Worm (Caenorhabditis elegans) whole organism, early embryonic: ENCODE results near the gene gipc-1.

Experiments used
- B0310.2 ChIP-seq: sonication (generic microtip); optimal IDR thresholded peaks from 2 replicates; lab custom pipeline; 2016; ENCODE audit warnings: mild to moderate bottlenecking, missing genetic modification characterization, missing compliant biosample characterization
- F13C5.2 ChIP-seq: sonication (generic microtip); optimal IDR thresholded peaks from 2 replicates; lab custom pipeline; 2017; ENCODE audit warnings: mild to moderate bottlenecking, missing genetic modification characterization, inconsistent platforms, missing compliant biosample characterization
- aly-1 ChIP-seq: sonication (generic microtip); optimal IDR thresholded peaks from 2 replicates; lab custom pipeline; 2016; ENCODE audit warnings: missing genetic modification characterization, missing compliant biosample characterization
- ama-1 ChIP-seq: fragments of 150-350 bp; optimal IDR thresholded peaks from 2 replicates; lab custom pipeline; 2014
- ceh-13 ChIP-seq: fragments of 200-800 bp; sonication (Bioruptor generic); optimal IDR thresholded peaks from 2 replicates; lab custom pipeline; 2018; ENCODE audit warnings: mild to moderate bottlenecking, missing genetic modification characterization, missing compliant biosample characterization
- ceh-36 ChIP-seq: sonication (generic microtip); optimal IDR thresholded peaks from 2 replicates; lab custom pipeline; 2016; ENCODE audit warnings: missing genetic modification characterization, inconsistent platforms, missing compliant biosample characterization
- ets-7 ChIP-seq: sonication (generic microtip); optimal IDR thresholded peaks from 2 replicates; lab custom pipeline; 2016; ENCODE audit warnings: missing genotype, missing genetic modification characterization, missing compliant biosample characterization
- flt-1 ChIP-seq: fragments of 200-800 bp; sonication (Bioruptor generic); IDR thresholded peaks from 2 replicates; pipeline ENCODE4 v1.3.6; 2022; ENCODE audit warnings: missing genetic modification characterization, missing compliant biosample characterization
- hmbx-1 ChIP-seq: sonication (generic microtip); optimal IDR thresholded peaks from 2 replicates; lab custom pipeline; 2016; ENCODE audit warnings: mild to moderate bottlenecking, missing genetic modification characterization, missing compliant biosample characterization
- hmg-4 ChIP-seq: fragments of 200-800 bp; sonication (Bioruptor generic); optimal IDR thresholded peaks from 2 replicates; lab custom pipeline; 2018; ENCODE audit warnings: mild to moderate bottlenecking, missing genetic modification characterization, missing compliant biosample characterization
- hnd-1 ChIP-seq: sonication (generic microtip); optimal IDR thresholded peaks from 2 replicates; lab custom pipeline; 2016; ENCODE audit warnings: missing genetic modification characterization, missing compliant biosample characterization
- pes-1 ChIP-seq: fragments of 200-800 bp; sonication (Bioruptor generic); IDR thresholded peaks from 2 replicates; pipeline ENCODE4 v1.3.6; 2022; ENCODE audit warnings: missing genetic modification reagents, missing genetic modification characterization, missing compliant biosample characterization
- scrt-1 ChIP-seq: fragments of 200-800 bp; sonication (Bioruptor generic); IDR thresholded peaks from 2 replicates; pipeline ENCODE4 v1.3.6; 2022; ENCODE audit warnings: missing genetic modification characterization, missing compliant biosample characterization
- sea-1 ChIP-seq: fragments of 200-800 bp; sonication (Bioruptor generic); conservative IDR thresholded peaks from 2 replicates; pipeline ENCODE4 v1.3.6; 2022; ENCODE audit warnings: missing genetic modification characterization, missing compliant biosample characterization
- tbx-11 ChIP-seq: fragments of 200-800 bp; sonication (Bioruptor generic); IDR thresholded peaks from 2 replicates; pipeline ENCODE4 v1.3.6; 2022; ENCODE audit warnings: missing genetic modification characterization, missing compliant biosample characterization
- tbx-37 ChIP-seq: fragments of 200-800 bp; sonication (Bioruptor generic); conservative IDR thresholded peaks from 2 replicates; pipeline ENCODE4 v1.3.6; 2022; ENCODE audit warnings: missing genetic modification reagents, missing genetic modification characterization, missing compliant biosample characterization
- tra-4 ChIP-seq: sonication (generic microtip); optimal IDR thresholded peaks from 2 replicates; lab custom pipeline; 2017; ENCODE audit warnings: missing genetic modification characterization, missing compliant biosample characterization

Gene gipc-1

DNA sequence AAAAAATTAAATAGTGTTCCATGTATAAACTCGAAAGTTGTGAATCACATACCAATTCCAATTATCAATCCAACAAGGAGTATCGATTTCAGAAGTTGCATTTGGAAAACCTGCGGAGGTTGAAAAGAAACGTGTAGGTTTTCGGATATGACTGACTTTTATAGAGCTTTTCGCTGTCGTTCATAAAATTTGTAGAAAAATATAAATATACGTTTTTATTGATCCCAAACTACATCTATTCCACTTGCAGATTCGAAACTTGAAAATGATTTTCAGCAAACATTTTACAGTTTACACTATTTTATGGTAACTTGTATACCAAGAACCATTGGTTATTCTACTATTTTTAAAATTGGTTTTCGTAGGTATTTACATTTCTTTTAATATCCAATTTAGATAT, 28.4 kb upstream of the gipc-1 start, which contains the start of gene clec-156:
Gene clec-156 (minus strand): TSS at position 101 of the 400 bp plus-strand sequence.
- no peak for TF ChIP-seq scrt-1 (GFP tag; lab: Robert Waterston, UW)
- no peak for TF ChIP-seq aly-1 (tag; lab: Kevin White, UChicago)
- TF ChIP-seq ceh-36, result no peak
- no peak for TF ChIP-seq tbx-37 (GFP tag; lab: Robert Waterston, UW)
- TF ChIP-seq pes-1 (GFP tag; lab: Robert Waterston, UW), result no peak
- no peak for TF ChIP-seq hmbx-1
- TF ChIP-seq ets-7 (tag; lab: Kevin White, UChicago), result no peak
- TF ChIP-seq ceh-13, result no peak
- no peak for TF ChIP-seq flt-1 (GFP tag; lab: Robert Waterston, UW)
- TF ChIP-seq sea-1 (GFP tag; lab: Robert Waterston, UW), result no peak
- TF ChIP-seq hnd-1, result no peak
- TF ChIP-seq F13C5.2 (tag; lab: Kevin White, UChicago), result no peak
- no peak for TF ChIP-seq tbx-11 (GFP tag; lab: Robert Waterston, UW)
- no peak for TF ChIP-seq hmg-4 (GFP tag; lab: Kevin White, UChicago)

DNA sequence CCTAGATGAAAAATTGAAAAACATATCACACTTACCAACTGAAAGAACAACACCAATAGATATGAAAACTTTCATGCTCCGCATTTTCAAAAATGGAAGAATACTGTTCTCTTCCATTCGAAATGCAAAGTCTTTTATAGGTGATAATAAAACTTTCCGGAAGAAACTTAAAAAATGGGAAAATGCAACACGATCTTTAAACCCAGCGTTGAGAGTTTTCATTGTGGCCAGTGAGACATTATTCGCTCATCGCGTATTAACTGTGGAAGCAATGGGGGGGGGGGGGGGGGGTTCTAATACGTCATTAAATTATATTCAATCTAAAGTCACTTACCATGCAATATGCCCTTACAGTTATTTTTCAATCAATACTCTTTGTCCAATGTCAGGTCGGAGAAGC, 26.3 kb upstream of the gipc-1 start, which contains the start of the genes clec-157 and fkh-5:
Gene clec-157 (minus strand): TSS at position 101 of the 400 bp plus-strand sequence.
Gene fkh-5 (plus strand): TSS at position 336 of the 400 bp plus-strand sequence.
- TF ChIP-seq ceh-13, result no peak
- TF ChIP-seq ama-1, result no peak
- TF ChIP-seq tbx-37 (GFP tag; lab: Robert Waterston, UW), result no peak
- no peak for TF ChIP-seq pes-1 (GFP tag; lab: Robert Waterston, UW)
- no peak for TF ChIP-seq tra-4 (tag; lab: Kevin White, UChicago)
- TF ChIP-seq flt-1 (GFP tag; lab: Robert Waterston, UW), result no peak
- no peak for TF ChIP-seq hnd-1
- TF ChIP-seq ets-7 (tag; lab: Kevin White, UChicago), result no peak
- no peak for TF ChIP-seq hmg-4 (GFP tag; lab: Kevin White, UChicago)
- no peak for TF ChIP-seq sea-1 (GFP tag; lab: Robert Waterston, UW)
- TF ChIP-seq scrt-1 (GFP tag; lab: Robert Waterston, UW), result no peak
- no peak for TF ChIP-seq aly-1 (tag; lab: Kevin White, UChicago)
- TF ChIP-seq F13C5.2 (tag; lab: Kevin White, UChicago), result no peak
- TF ChIP-seq hmbx-1, result no peak
- no peak for TF ChIP-seq B0310.2 (tag; lab: Kevin White, UChicago)
- no peak for TF ChIP-seq tbx-11 (GFP tag; lab: Robert Waterston, UW)
- no peak for TF ChIP-seq ceh-36

DNA sequence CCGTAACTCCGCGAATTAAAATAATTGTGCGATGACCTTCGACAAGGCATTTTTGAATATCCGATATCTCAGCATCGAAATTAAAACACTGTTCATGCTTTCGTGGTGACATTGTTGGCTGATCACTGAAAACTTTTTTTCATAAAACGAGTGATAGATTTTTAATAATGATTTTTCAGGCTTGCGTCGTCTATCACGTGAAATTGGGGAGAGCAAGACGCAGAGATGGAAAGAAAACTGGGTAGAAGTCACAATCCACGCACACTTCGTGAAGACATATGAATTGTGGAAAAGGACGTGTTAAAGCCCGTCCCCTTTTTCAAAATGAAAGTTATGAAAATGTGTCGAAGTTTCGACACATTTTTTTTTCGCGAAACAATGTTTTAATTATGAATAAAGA, 20.8 kb upstream of the gipc-1 start, which contains the start of gene nonu-1:
Gene nonu-1 (minus strand): TSS at position 169 of the 400 bp plus-strand sequence.
- TF ChIP-seq ceh-36 (no peak), aly-1 (tag; lab: Kevin White, UChicago) (no peak), tbx-37 (GFP tag; lab: Robert Waterston, UW) (no peak), hmbx-1 (no peak), tra-4 (tag; lab: Kevin White, UChicago) (no peak), ets-7 (tag; lab: Kevin White, UChicago) (no peak), scrt-1 (GFP tag; lab: Robert Waterston, UW) (no peak), F13C5.2 (tag; lab: Kevin White, UChicago) (no peak), tbx-11 (GFP tag; lab: Robert Waterston, UW) (no peak), B0310.2 (tag; lab: Kevin White, UChicago) (no peak), ama-1 (no peak), hmg-4 (GFP tag; lab: Kevin White, UChicago) (no peak), flt-1 (GFP tag; lab: Robert Waterston, UW) (no peak), pes-1 (GFP tag; lab: Robert Waterston, UW) (no peak), hnd-1 (no peak)

DNA sequence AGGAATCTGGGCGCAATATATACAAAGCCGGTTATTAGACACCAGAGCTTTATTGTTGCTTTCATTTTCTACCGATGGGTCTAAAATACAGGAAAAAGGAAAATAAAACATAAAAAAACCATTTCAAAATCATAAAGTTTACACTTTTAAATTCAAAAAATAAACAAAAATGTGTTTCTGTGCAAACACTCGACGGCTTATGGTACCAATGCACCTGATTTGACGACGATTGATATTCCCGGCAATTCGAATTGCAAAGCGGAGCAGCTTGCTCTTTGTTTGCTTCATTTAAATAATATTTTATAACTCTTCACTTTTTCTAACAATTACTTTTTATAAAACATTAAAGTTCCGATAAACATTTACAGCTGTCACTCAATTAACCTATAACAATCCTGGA, 20.4 kb upstream of the gipc-1 start, which contains the start of gene F26A1.1:
Gene F26A1.1 (plus strand): TSS at position 369 of the 400 bp plus-strand sequence.
- no peak for TF ChIP-seq scrt-1 (GFP tag; lab: Robert Waterston, UW)
- TF ChIP-seq tbx-11 (GFP tag; lab: Robert Waterston, UW), result no peak
- no peak for TF ChIP-seq ama-1
- TF ChIP-seq ets-7 (tag; lab: Kevin White, UChicago), result no peak
- TF ChIP-seq ceh-36, result no peak
- TF ChIP-seq hnd-1, result no peak
- TF ChIP-seq hmbx-1, result no peak
- no peak for TF ChIP-seq sea-1 (GFP tag; lab: Robert Waterston, UW)
- no peak for TF ChIP-seq ceh-13
- TF ChIP-seq aly-1 (tag; lab: Kevin White, UChicago), result no peak
- no peak for TF ChIP-seq B0310.2 (tag; lab: Kevin White, UChicago)
- TF ChIP-seq tra-4 (tag; lab: Kevin White, UChicago), result no peak
- no peak for TF ChIP-seq F13C5.2 (tag; lab: Kevin White, UChicago)
- TF ChIP-seq tbx-37 (GFP tag; lab: Robert Waterston, UW), result no peak
- no peak for TF ChIP-seq flt-1 (GFP tag; lab: Robert Waterston, UW)
- TF ChIP-seq hmg-4 (GFP tag; lab: Kevin White, UChicago), result no peak
- TF ChIP-seq pes-1 (GFP tag; lab: Robert Waterston, UW), result no peak

DNA sequence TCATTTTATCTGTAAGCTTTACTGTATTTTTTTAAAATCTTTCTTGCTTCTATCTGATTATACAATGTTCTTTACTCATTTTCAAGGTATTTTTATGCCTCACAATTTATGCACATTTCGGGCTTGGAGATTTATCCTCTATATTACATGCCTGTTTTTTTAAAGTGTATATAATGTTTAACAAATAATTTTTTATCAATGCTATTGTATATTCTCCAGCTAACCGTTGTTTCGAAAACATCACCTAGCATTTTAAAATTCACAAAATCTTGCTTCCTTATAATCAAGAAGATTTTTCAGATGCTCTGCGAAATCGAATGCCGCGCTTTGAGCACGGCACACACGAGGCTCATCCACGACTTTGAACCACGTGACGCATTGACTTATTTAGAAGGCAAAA, 18.6 kb upstream of the gipc-1 start, which contains the start of gene ced-4:
Gene ced-4 (plus strand): TSS at position 301 of the 400 bp plus-strand sequence.
- TF ChIP-seq ets-7 (tag; lab: Kevin White, UChicago), result no peak
- no peak for TF ChIP-seq tra-4 (tag; lab: Kevin White, UChicago)
- no peak for TF ChIP-seq scrt-1 (GFP tag; lab: Robert Waterston, UW)
- TF ChIP-seq tbx-11 (GFP tag; lab: Robert Waterston, UW), result no peak
- TF ChIP-seq B0310.2 (tag; lab: Kevin White, UChicago), result no peak
- TF ChIP-seq sea-1 (GFP tag; lab: Robert Waterston, UW), result no peak
- no peak for TF ChIP-seq hnd-1
- TF ChIP-seq ama-1, result no peak
- TF ChIP-seq hmbx-1, result no peak
- TF ChIP-seq ceh-36, result no peak
- no peak for TF ChIP-seq tbx-37 (GFP tag; lab: Robert Waterston, UW)
- no peak for TF ChIP-seq flt-1 (GFP tag; lab: Robert Waterston, UW)
- TF ChIP-seq pes-1 (GFP tag; lab: Robert Waterston, UW), result no peak
- TF ChIP-seq hmg-4 (GFP tag; lab: Kevin White, UChicago), result no peak
- no peak for TF ChIP-seq F13C5.2 (tag; lab: Kevin White, UChicago)
- no peak for TF ChIP-seq aly-1 (tag; lab: Kevin White, UChicago)

DNA sequence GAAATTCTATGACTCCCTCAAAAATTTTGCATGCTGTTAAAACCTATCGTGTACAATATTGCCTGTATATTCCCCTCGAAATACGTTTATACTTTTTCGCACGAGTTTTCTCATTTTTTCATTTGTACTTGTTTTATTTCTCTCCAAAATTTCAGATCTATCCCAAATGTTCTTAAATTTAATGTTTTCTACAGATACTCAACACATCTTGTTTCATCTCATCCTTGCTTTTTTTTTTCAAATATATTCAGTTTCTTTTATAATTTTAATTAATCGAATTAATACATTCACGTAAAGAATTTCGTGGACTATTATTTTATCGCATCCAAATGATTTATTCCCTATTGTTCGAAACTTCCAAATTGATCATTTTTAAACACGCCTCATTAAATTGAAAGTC, 15.7 kb upstream of the gipc-1 start, which contains the start of gene C35D10.8:
Gene C35D10.8 (plus strand): TSS at position 301 of the 400 bp plus-strand sequence.
- no peak for TF ChIP-seq pes-1 (GFP tag; lab: Robert Waterston, UW)
- no peak for TF ChIP-seq scrt-1 (GFP tag; lab: Robert Waterston, UW)
- TF ChIP-seq hmg-4 (GFP tag; lab: Kevin White, UChicago), result no peak
- no peak for TF ChIP-seq B0310.2 (tag; lab: Kevin White, UChicago)
- no peak for TF ChIP-seq ceh-13
- no peak for TF ChIP-seq sea-1 (GFP tag; lab: Robert Waterston, UW)
- no peak for TF ChIP-seq F13C5.2 (tag; lab: Kevin White, UChicago)
- no peak for TF ChIP-seq ets-7 (tag; lab: Kevin White, UChicago)
- no peak for TF ChIP-seq flt-1 (GFP tag; lab: Robert Waterston, UW)
